Fruit fly (Drosophila melanogaster) whole organism, embryonic: ENCODE data around the gene CG13126.

ENCODE experiments used
- Abd-B ChIP-seq: fragments of 200-800 bp; sonication (Bioruptor generic); optimal IDR thresholded peaks from 2 replicates; lab custom pipeline; 2018; ENCODE audit warnings: missing biosample characterization, mild to moderate bottlenecking, missing genetic modification characterization, moderate library complexity
- Asciz ChIP-seq: fragments of 200-800 bp; sonication (Bioruptor generic); optimal IDR thresholded peaks from 2 replicates; lab custom pipeline; 2017; ENCODE audit warnings: missing biosample characterization, mild to moderate bottlenecking, missing genetic modification characterization, missing genetic modification reagents
- Bgb ChIP-seq: fragments of 200-800 bp; sonication (Bioruptor generic); IDR thresholded peaks from 2 replicates; pipeline ENCODE4 v1.3.6; 2022; ENCODE audit warnings: missing biosample characterization, missing genetic modification characterization; ENCODE audit not compliant: partially characterized antibody
- CG10267 ChIP-seq: fragments of 200-800 bp; sonication (Bioruptor generic); optimal IDR thresholded peaks from 2 replicates; lab custom pipeline; 2018; ENCODE audit warnings: missing biosample characterization, mild to moderate bottlenecking, missing genetic modification characterization, moderate library complexity
- CG11093 ChIP-seq: fragments of 200-800 bp; sonication (Bioruptor generic); IDR thresholded peaks from 3 replicates; pipeline ENCODE4 v1.3.6; 2022; ENCODE audit warnings: missing biosample characterization, missing genetic modification characterization
- CG11696 ChIP-seq: fragments of 200-800 bp; sonication (Bioruptor generic); IDR thresholded peaks from 2 replicates; pipeline ENCODE4 v1.3.6; 2022; ENCODE audit warnings: missing biosample characterization, missing genetic modification characterization
- CG14860 ChIP-seq: fragments of 200-800 bp; sonication (Bioruptor generic); IDR thresholded peaks from 3 replicates; pipeline ENCODE4 v1.3.6; 2022; ENCODE audit warnings: missing biosample characterization, missing genetic modification characterization; ENCODE audit not compliant: partially characterized antibody
- CG15514 ChIP-seq: fragments of 200-800 bp; sonication (Bioruptor generic); optimal IDR thresholded peaks from 3 replicates; lab custom pipeline; 2017; ENCODE audit warnings: missing biosample characterization, missing genetic modification characterization, mild to moderate bottlenecking, moderate library complexity, missing genetic modification reagents
- CG1647 ChIP-seq: fragments of 200-800 bp; sonication (Bioruptor generic); optimal IDR thresholded peaks from 3 replicates; lab custom pipeline; 2016; ENCODE audit warnings: missing biosample characterization, missing genetic modification characterization
- CG17568 ChIP-seq: fragments of 200-800 bp; sonication (Bioruptor generic); optimal IDR thresholded peaks from 2 replicates; lab custom pipeline; 2018; ENCODE audit warnings: missing biosample characterization, mild to moderate bottlenecking, missing genetic modification characterization, moderate library complexity
- CG4360 ChIP-seq: fragments of 200-800 bp; sonication (Bioruptor generic); IDR thresholded peaks from 2 replicates; pipeline ENCODE4 v1.3.6; 2022; ENCODE audit warnings: missing biosample characterization, missing genetic modification characterization
- CG6272 ChIP-seq: fragments of 200-800 bp; sonication (Bioruptor generic); IDR thresholded peaks from 2 replicates; pipeline ENCODE4 v1.3.6; 2022; ENCODE audit warnings: missing biosample characterization, missing genetic modification characterization
- CG6654 ChIP-seq: fragments of 200-800 bp; sonication (Bioruptor generic); optimal IDR thresholded peaks from 2 replicates; lab custom pipeline; 2017; ENCODE audit warnings: missing biosample characterization, mild to moderate bottlenecking, missing genetic modification characterization
- CoRest ChIP-seq: fragments of 200-800 bp; sonication (Bioruptor generic); optimal IDR thresholded peaks from 3 replicates; lab custom pipeline; 2018; ENCODE audit warnings: missing biosample characterization, mild to moderate bottlenecking, missing genetic modification characterization, moderate library complexity
- Dbx ChIP-seq: fragments of 200-800 bp; sonication (Bioruptor generic); IDR thresholded peaks from 3 replicates; pipeline ENCODE4 v1.3.6; 2022; ENCODE audit warnings: missing biosample characterization, missing genetic modification characterization
- Dek ChIP-seq: fragments of 200-800 bp; sonication (Bioruptor generic); optimal IDR thresholded peaks from 3 replicates; lab custom pipeline; 2019; ENCODE audit warnings: missing biosample characterization, mild to moderate bottlenecking, missing genetic modification characterization, moderate library complexity
- Drgx ChIP-seq: fragments of 200-800 bp; sonication (Bioruptor generic); IDR thresholded peaks from 2 replicates; pipeline ENCODE4 v1.3.6; 2022; ENCODE audit warnings: missing biosample characterization, missing genetic modification characterization
- E2f1 ChIP-seq: fragments of 200-800 bp; sonication (Bioruptor generic); IDR thresholded peaks from 2 replicates; pipeline ENCODE4 v1.3.6; 2022; ENCODE audit warnings: missing biosample characterization, missing genetic modification characterization
- Eip74EF ChIP-seq, 2 experiments: fragments of 200-800 bp in 1 of 2; fragments of >200 bp in 1 of 2; sonication (Bioruptor generic) in 1 of 2; optimal IDR thresholded peaks; 2 replicates each; lab custom pipeline; 2017 to 2019; ENCODE audit warnings: missing biosample characterization in 2 of 2, missing genetic modification characterization in 2 of 2, mild to moderate bottlenecking in 1 of 2, moderate library complexity in 1 of 2
- Elba2 ChIP-seq: fragments of 200-800 bp; sonication (Bioruptor generic); optimal IDR thresholded peaks from 3 replicates; lab custom pipeline; 2016; ENCODE audit warnings: missing biosample characterization, missing genetic modification characterization
- HHEX ChIP-seq: fragments of 200-800 bp; sonication (Bioruptor generic); optimal IDR thresholded peaks from 3 replicates; lab custom pipeline; 2017; ENCODE audit warnings: missing biosample characterization, mild to moderate bottlenecking, missing genetic modification characterization, missing genetic modification reagents
- Jarid2 ChIP-seq: fragments of 200-800 bp; sonication (Bioruptor generic); optimal IDR thresholded peaks from 3 replicates; lab custom pipeline; 2017; ENCODE audit warnings: mild to moderate bottlenecking, missing biosample characterization, missing genetic modification reagents, missing genetic modification characterization
- Meics ChIP-seq: fragments of 200-800 bp; sonication (Bioruptor generic); optimal IDR thresholded peaks from 2 replicates; lab custom pipeline; 2017; ENCODE audit warnings: missing biosample characterization, mild to moderate bottlenecking, missing genetic modification characterization
- NfI ChIP-seq: fragments of 200-800 bp; sonication (Bioruptor generic); optimal IDR thresholded peaks from 3 replicates; lab custom pipeline; 2018; ENCODE audit warnings: missing biosample characterization, mild to moderate bottlenecking, missing genetic modification characterization, moderate library complexity
- Pdp1 ChIP-seq, 2 experiments: fragments of 200-800 bp; sonication (Bioruptor generic); optimal IDR thresholded peaks; 3 replicates each; lab custom pipeline; 2016; ENCODE audit warnings: missing biosample characterization in 2 of 2, missing genetic modification characterization in 2 of 2, mild to moderate bottlenecking in 1 of 2, moderate library complexity in 1 of 2
- Sry-δ ChIP-seq: fragments of 200-800 bp; sonication (Bioruptor generic); optimal IDR thresholded peaks from 2 replicates; lab custom pipeline; 2016; ENCODE audit warnings: missing biosample characterization, missing genetic modification characterization
- Stat92E ChIP-seq, 3 experiments: fragments of >200 bp in 2 of 3; fragments of 200-800 bp in 1 of 3; sonication (Bioruptor generic) in 1 of 3; optimal IDR thresholded peaks; 2 replicates each; lab custom pipeline; 2017 to 2019; ENCODE audit warnings: missing biosample characterization in 3 of 3, missing genetic modification characterization in 3 of 3, mild to moderate bottlenecking in 1 of 3, moderate library complexity in 1 of 3
- Tbp ChIP-seq: fragments of >200 bp; optimal IDR thresholded peaks from 2 replicates; lab custom pipeline; 2018; ENCODE audit warnings: missing biosample characterization, missing genetic modification characterization
- Usf ChIP-seq: fragments of 200-800 bp; sonication (Bioruptor generic); optimal IDR thresholded peaks from 2 replicates; lab custom pipeline; 2017; ENCODE audit warnings: missing genotype, missing biosample characterization, missing genetic modification characterization
- bbx ChIP-seq: fragments of 200-800 bp; sonication (Bioruptor generic); IDR thresholded peaks from 2 replicates; pipeline ENCODE4 v1.3.6; 2022; ENCODE audit warnings: missing biosample characterization, missing genetic modification characterization; ENCODE audit not compliant: partially characterized antibody
- chm ChIP-seq: fragments of 200-800 bp; sonication (Bioruptor generic); IDR thresholded peaks from 2 replicates; pipeline ENCODE4 v1.3.6; 2022; ENCODE audit warnings: missing biosample characterization, missing genetic modification characterization
- chn ChIP-seq: fragments of 200-800 bp; sonication (Bioruptor generic); optimal IDR thresholded peaks from 2 replicates; lab custom pipeline; 2016; ENCODE audit warnings: missing biosample characterization, missing genetic modification characterization
- crp ChIP-seq, 2 experiments: fragments of 200-800 bp; sonication (Bioruptor generic); optimal IDR thresholded peaks; 2 replicates in 1 of 2; 3 replicates in 1 of 2; lab custom pipeline; 2017; ENCODE audit warnings: missing biosample characterization in 2 of 2, missing genetic modification characterization in 2 of 2, mild to moderate bottlenecking in 1 of 2, moderate library complexity in 1 of 2
- danr ChIP-seq: fragments of 200-800 bp; sonication (Bioruptor generic); IDR thresholded peaks from 2 replicates; pipeline ENCODE4 v1.3.6; 2022; ENCODE audit warnings: missing biosample characterization, missing genetic modification characterization
- fd64A ChIP-seq: fragments of 200-800 bp; sonication (Bioruptor generic); optimal IDR thresholded peaks from 3 replicates; lab custom pipeline; 2018; ENCODE audit warnings: missing biosample characterization, mild to moderate bottlenecking, missing genetic modification characterization
- gsb-n ChIP-seq: fragments of 200-800 bp; sonication (Bioruptor generic); optimal IDR thresholded peaks from 3 replicates; lab custom pipeline; 2018; ENCODE audit warnings: missing biosample characterization, mild to moderate bottlenecking, missing genetic modification characterization
- ind ChIP-seq: fragments of 200-800 bp; sonication (Bioruptor generic); optimal IDR thresholded peaks from 3 replicates; lab custom pipeline; 2016; ENCODE audit warnings: missing biosample characterization, missing genetic modification characterization
- jigr1 ChIP-seq: fragments of 200-800 bp; sonication (Bioruptor generic); IDR thresholded peaks from 3 replicates; pipeline ENCODE4 v1.3.6; 2022; ENCODE audit warnings: missing biosample characterization, missing genetic modification characterization
- ken ChIP-seq: fragments of 200-800 bp; sonication (Bioruptor generic); IDR thresholded peaks from 3 replicates; pipeline ENCODE4 v1.3.6; 2022; ENCODE audit warnings: missing biosample characterization, missing genetic modification characterization
- lilli ChIP-seq: fragments of 200-800 bp; sonication (Bioruptor generic); optimal IDR thresholded peaks from 3 replicates; lab custom pipeline; 2016; ENCODE audit warnings: missing biosample characterization, missing genetic modification characterization
- odd ChIP-seq: fragments of 200-800 bp; sonication (Bioruptor generic); optimal IDR thresholded peaks from 2 replicates; lab custom pipeline; 2017; ENCODE audit warnings: missing biosample characterization, mild to moderate bottlenecking, missing genetic modification characterization
- pros ChIP-seq: fragments of 200-800 bp; sonication (Bioruptor generic); optimal IDR thresholded peaks from 3 replicates; lab custom pipeline; 2019; ENCODE audit warnings: missing biosample characterization, mild to moderate bottlenecking, missing genetic modification characterization, moderate library complexity
- psq ChIP-seq: fragments of 200-800 bp; sonication (Bioruptor generic); optimal IDR thresholded peaks from 2 replicates; lab custom pipeline; 2017; ENCODE audit warnings: missing biosample characterization, missing genetic modification characterization
- shn ChIP-seq: fragments of 200-800 bp; sonication (Bioruptor generic); optimal IDR thresholded peaks from 3 replicates; lab custom pipeline; 2016; ENCODE audit warnings: missing biosample characterization, missing genetic modification characterization
- sisA ChIP-seq: fragments of 200-800 bp; sonication (Bioruptor generic); IDR thresholded peaks from 2 replicates; pipeline ENCODE4 v1.3.6; 2022; ENCODE audit warnings: missing biosample characterization, missing genetic modification characterization
- tap ChIP-seq: fragments of 200-800 bp; optimal IDR thresholded peaks from 3 replicates; lab custom pipeline; 2019; ENCODE audit warnings: missing biosample characterization, mild to moderate bottlenecking, missing genetic modification characterization, moderate library complexity
- unpg ChIP-seq: fragments of 200-800 bp; sonication (Bioruptor generic); optimal IDR thresholded peaks from 3 replicates; lab custom pipeline; 2018; ENCODE audit warnings: missing biosample characterization, mild to moderate bottlenecking, missing genetic modification characterization, moderate library complexity
- vfl ChIP-seq: fragments of 200-800 bp; sonication (Bioruptor generic); optimal IDR thresholded peaks from 2 replicates; lab custom pipeline; 2016; ENCODE audit warnings: missing biosample characterization, missing genetic modification characterization
- wor ChIP-seq: fragments of 200-800 bp; sonication (Bioruptor generic); IDR thresholded peaks from 2 replicates; pipeline ENCODE4 v1.3.6; 2022; ENCODE audit warnings: missing biosample characterization, missing genetic modification characterization

Gene CG13126

dm6 chr2L:9908468-9908967 lies 45.5 kb downstream of the CG13126 start, which contains the start of gene CG13124 (continued):
- TF ChIP-seq Tbp (GFP tag; lab: Kevin White, UChicago) (no peak), Dbx (GFP tag; lab: Robert Waterston, UW) (peak; percentile 42; the same call in 1 of the 3 replicates), Drgx (peak; percentile 57), fd64A (GFP tag; lab: Kevin White, UChicago) (no peak), Bgb (GFP tag; lab: Robert Waterston, UW) (0 out of 2 replicates have a peak, but pooled peaks have one; percentile 16), psq (GFP tag; lab: Kevin White, UChicago) (no peak), Eip74EF (GFP tag; optimal IDR thresholded peaks at IDR 0.05; lab: Kevin White, UChicago) (no peak), Jarid2 (peak; percentile 10), Usf (no peak), crp (GFP tag; optimal IDR thresholded peaks at IDR 0.05; lab: Kevin White, UChicago) (no peak), CG17568 (GFP tag; lab: Kevin White, UChicago) (peak; percentile 50), ken (GFP tag; lab: Robert Waterston, UW) (no peak), chn (GFP tag; lab: Kevin White, UChicago) (no peak), Elba2 (GFP tag; lab: Kevin White, UChicago) (no peak), danr (GFP tag; lab: Robert Waterston, UW) (no peak), CG6272 (GFP tag; lab: Robert Waterston, UW) (no peak), gsb-n (tag; lab: Kevin White, UChicago) (no peak), CG11093 (GFP tag; lab: Robert Waterston, UW) (no peak), Sry-δ (GFP tag; lab: Kevin White, UChicago) (no peak), odd (GFP tag; lab: Kevin White, UChicago) (no peak), CG10267 (tag; lab: Kevin White, UChicago) (peak; percentile 0), Abd-B (no peak), bbx (GFP tag; lab: Robert Waterston, UW) (no peak), Asciz (no peak), wor (GFP tag; lab: Robert Waterston, UW) (no peak), lilli (peak; percentile 59), HHEX (GFP tag; lab: Kevin White, UChicago) (no peak), vfl (GFP tag; lab: Kevin White, UChicago) (no peak), pros (GFP tag; lab: Kevin White, UChicago) (no peak), ind (GFP tag; lab: Kevin White, UChicago) (peak; percentile 0), sisA (GFP tag; lab: Robert Waterston, UW) (no peak), shn (GFP tag; lab: Kevin White, UChicago) (no peak), Dek (no peak), CG14860 (GFP tag; lab: Robert Waterston, UW) (no peak), CG11696 (GFP tag; lab: Robert Waterston, UW) (no peak), E2f1 (GFP tag; lab: Robert Waterston, UW) (no peak), Meics (GFP tag; lab: Kevin White, UChicago) (peak; percentile 54), Stat92E (GFP tag; optimal IDR thresholded peaks at IDR 0.05; lab: Kevin White, UChicago) (no peak), NfI (GFP tag; lab: Kevin White, UChicago) (peak; percentile 32), tap (no peak), CG15514 (GFP tag; lab: Kevin White, UChicago) (peak; percentile 43), unpg (GFP tag; lab: Kevin White, UChicago) (peak; percentile 32), jigr1 (GFP tag; lab: Robert Waterston, UW) (no peak), chm (peak; percentile 57; the same call in 1 of the 2 replicates), CoRest (no peak), CG6654 (GFP tag; lab: Kevin White, UChicago) (no peak), Pdp1 (GFP tag; optimal IDR thresholded peaks at IDR 0.05; lab: Kevin White, UChicago) (peak in 1 of 2 experiments; percentile 60), CG4360 (GFP tag; lab: Robert Waterston, UW) (no peak), CG1647 (GFP tag; lab: Kevin White, UChicago) (no peak)
